Worm (Caenorhabditis elegans): ENCODE measurements around the gene Y37A1A.3.
A peak's percentile ranks its signal among the peaks of the same experiment; 100 is the strongest.

Gene Y37A1A.3

DNA sequence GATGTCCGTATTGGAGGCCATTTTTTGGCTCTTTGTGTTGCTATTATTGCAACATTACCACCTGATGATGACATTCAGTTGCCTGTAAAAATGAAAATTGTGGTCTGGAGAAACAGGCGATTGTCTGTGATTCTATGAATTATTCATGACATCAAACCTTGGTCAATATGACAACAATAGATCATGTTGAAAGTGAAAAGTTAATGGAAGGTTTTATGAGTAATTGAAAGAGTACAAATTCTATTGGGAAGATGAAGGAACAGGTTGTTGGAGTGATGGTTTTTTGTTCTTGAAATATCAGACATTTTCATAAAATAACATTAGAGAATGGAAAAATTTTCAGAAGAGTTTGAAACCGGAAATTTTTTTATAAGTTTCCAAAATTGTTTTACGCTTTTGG, at the start of gene Y37A1A.3:
Y37A1A.3 (minus strand) TSS at position 101 of the 400 bp plus-strand sequence.
- TF ChIP-seq ceh-45 (GFP tag; IDR thresholded peaks at IDR 0.05) (no peak), hlh-6 (tag; optimal IDR thresholded peaks at IDR 0.05) (no peak), C38D4.7 (GFP tag; optimal IDR thresholded peaks at IDR 0.05) (no peak), ztf-16 (tag; optimal IDR thresholded peaks at IDR 0.05) (no peak), ahr-1 (tag; optimal IDR thresholded peaks at IDR 0.05) (no peak), hlh-8 (tag; optimal IDR thresholded peaks at IDR 0.05) (no peak)

DNA sequence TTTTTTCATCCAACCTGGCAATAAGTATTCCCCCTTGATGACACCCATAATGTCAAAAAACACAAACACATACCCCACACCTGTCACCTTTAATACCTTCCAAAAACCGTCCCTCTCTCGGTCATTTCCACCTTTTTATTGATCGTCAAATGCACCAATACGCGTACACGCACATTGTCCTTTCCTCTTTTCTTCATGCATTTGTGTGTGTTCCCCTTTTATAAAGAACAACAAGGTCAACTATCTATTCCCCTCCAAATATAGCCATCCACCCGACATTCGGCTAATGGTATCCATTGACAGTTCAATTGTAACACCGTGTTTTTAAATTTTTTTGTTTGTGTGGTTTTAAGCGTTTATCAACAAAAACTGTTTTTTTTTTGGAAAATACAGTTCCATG, 42.5 kb upstream of the Y37A1A.3 start:
- TF ChIP-seq sox-2 (GFP tag; IDR thresholded peaks at IDR 0.05): peak; percentile 41
- no peak for TF ChIP-seq hlh-13 (GFP tag; optimal IDR thresholded peaks at IDR 0.05)
- TF ChIP-seq ceh-31 (tag; optimal IDR thresholded peaks at IDR 0.05): peak; percentile 9
- no peak for TF ChIP-seq K09A11.1 (tag; optimal IDR thresholded peaks at IDR 0.05; ENCODE audit: insufficient read depth)
- TF ChIP-seq C08G9.2 (tag; optimal IDR thresholded peaks at IDR 0.05): no peak
- peak; percentile 58 for TF ChIP-seq nfya-1 (tag; optimal IDR thresholded peaks at IDR 0.05)
- no peak for TF ChIP-seq fkh-10 (GFP tag; optimal IDR thresholded peaks at IDR 0.05)
- TF ChIP-seq pqm-1 (tag; optimal IDR thresholded peaks at IDR 0.05): no peak
- TF ChIP-seq pha-4 (tag; optimal IDR thresholded peaks at IDR 0.05): no peak

DNA sequence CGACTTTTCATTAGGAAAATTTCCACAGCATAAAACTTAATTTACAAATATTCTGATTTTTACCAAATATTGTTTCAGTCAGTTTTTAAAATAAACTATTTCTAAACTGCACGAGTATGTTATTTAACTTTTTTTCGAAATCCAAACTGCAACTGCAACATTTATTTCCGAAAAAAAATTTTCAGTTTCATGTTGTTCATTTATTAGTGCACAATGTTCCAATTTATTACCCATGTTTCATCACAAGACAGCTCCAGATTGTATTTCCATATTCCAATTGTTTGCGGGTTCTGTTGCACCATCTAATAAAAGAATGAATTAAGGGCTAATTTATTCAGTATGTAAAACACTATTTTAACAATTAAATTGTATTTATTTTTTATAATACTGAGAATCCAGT, 39.0 kb upstream of the Y37A1A.3 start:
- TF ChIP-seq ceh-48 (tag; optimal IDR thresholded peaks at IDR 0.05): no peak
- no peak for TF ChIP-seq sox-4 (tag; optimal IDR thresholded peaks at IDR 0.05)
- no peak for TF ChIP-seq lim-6 (tag; optimal IDR thresholded peaks at IDR 0.05)
- TF ChIP-seq ceh-30 (tag; optimal IDR thresholded peaks at IDR 0.05): no peak
- TF ChIP-seq sdc-2 (tag; optimal IDR thresholded peaks at IDR 0.05): no peak
- TF ChIP-seq dmd-4 (tag; optimal IDR thresholded peaks at IDR 0.05; ENCODE audit: borderline replicate concordance): no peak
- no peak for TF ChIP-seq nfya-1 (tag; optimal IDR thresholded peaks at IDR 0.05)
- no peak for TF ChIP-seq syd-9 (tag; optimal IDR thresholded peaks at IDR 0.05)
- no peak for TF ChIP-seq ceh-18 (tag; optimal IDR thresholded peaks at IDR 0.05)
- TF ChIP-seq hlh-30 (tag; optimal IDR thresholded peaks at IDR 0.05; ENCODE audit: insufficient read depth): no peak
- no peak for TF ChIP-seq ahr-1 (tag; optimal IDR thresholded peaks at IDR 0.05)
- no peak for TF ChIP-seq K02D7.2 (tag; optimal IDR thresholded peaks at IDR 0.05)
- TF ChIP-seq fax-1 (tag; optimal IDR thresholded peaks at IDR 0.05): no peak
- TF ChIP-seq pha-4 (tag; optimal IDR thresholded peaks at IDR 0.05): no peak
- no peak for TF ChIP-seq ceh-45 (GFP tag; IDR thresholded peaks at IDR 0.05)

DNA sequence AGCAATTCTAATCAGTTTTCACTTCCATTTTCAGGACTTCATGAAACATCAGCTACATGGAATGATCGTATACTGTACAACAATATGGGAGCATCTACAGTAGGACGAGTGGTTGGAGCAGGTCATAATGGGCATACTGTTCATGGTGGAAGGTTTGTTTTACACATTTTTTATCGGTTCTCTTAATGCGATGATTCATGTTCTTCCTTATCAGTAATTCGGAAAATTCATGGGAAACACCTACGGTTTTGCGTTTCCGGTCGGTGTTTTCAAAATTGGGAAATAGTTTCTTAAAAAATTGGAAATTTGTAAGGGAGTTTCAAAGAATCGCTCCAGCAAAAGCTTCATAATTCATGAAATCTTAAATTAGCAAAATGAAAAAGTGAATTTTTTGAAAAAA, 38.2 kb upstream of the Y37A1A.3 start:
- TF ChIP-seq npax-4 (tag; optimal IDR thresholded peaks at IDR 0.05) (no peak), lim-6 (tag; optimal IDR thresholded peaks at IDR 0.05) (no peak), F13H6.1 (tag; optimal IDR thresholded peaks at IDR 0.05) (no peak), fkh-10 (GFP tag; optimal IDR thresholded peaks at IDR 0.05) (no peak), syd-9 (tag; optimal IDR thresholded peaks at IDR 0.05) (no peak), K09A11.1 (tag; optimal IDR thresholded peaks at IDR 0.05; ENCODE audit: insufficient read depth) (no peak), tbx-7 (tag; optimal IDR thresholded peaks at IDR 0.05) (no peak), ama-1 (optimal IDR thresholded peaks at IDR 0.05) (no peak), mec-3 (tag; optimal IDR thresholded peaks at IDR 0.05; ENCODE audit: borderline replicate concordance) (no peak), pat-9 (tag; optimal IDR thresholded peaks at IDR 0.05) (no peak), fax-1 (tag; optimal IDR thresholded peaks at IDR 0.05) (no peak)

DNA sequence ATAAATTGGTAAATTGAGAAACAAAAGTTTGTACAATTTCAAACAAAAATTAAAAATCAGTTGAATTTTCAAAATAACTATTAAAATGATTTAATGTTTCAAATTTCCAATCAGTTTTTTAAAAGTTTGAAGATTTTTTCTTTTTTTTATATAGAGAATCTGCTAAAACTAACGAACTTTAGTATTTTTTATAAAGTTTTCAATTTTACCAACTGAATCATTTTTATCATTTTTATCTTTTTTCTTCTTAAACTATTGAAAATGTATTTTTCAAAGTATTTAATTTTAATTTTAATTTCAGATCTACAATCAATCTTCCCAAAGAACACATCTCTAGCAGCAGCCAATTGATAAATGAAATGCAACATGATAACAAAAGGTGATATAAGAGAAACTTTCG, 31.4 kb upstream of the Y37A1A.3 start, which contains the start of gene Y37A1A.4:
Y37A1A.4 (plus strand) TSS at position 301 of the 400 bp plus-strand sequence.
- no peak for TF ChIP-seq ceh-19 (GFP tag; optimal IDR thresholded peaks at IDR 0.05)
- no peak for TF ChIP-seq nfya-1 (tag; optimal IDR thresholded peaks at IDR 0.05)
- no peak for TF ChIP-seq ceh-22 (tag; optimal IDR thresholded peaks at IDR 0.05)
- no peak for TF ChIP-seq ztf-16 (tag; optimal IDR thresholded peaks at IDR 0.05)
- TF ChIP-seq sox-2 (GFP tag; IDR thresholded peaks at IDR 0.05): no peak
- no peak for TF ChIP-seq syd-9 (tag; optimal IDR thresholded peaks at IDR 0.05)

All from whole organism, late embryonic.